Fruit fly (Drosophila melanogaster) whole organism, embryonic: ENCODE measurements around the gene mRpS10.

Experiments
- Atf6 ChIP-seq: fragments of 200-800 bp; sonication (Bioruptor generic); IDR thresholded peaks from 2 replicates; pipeline ENCODE4 v1.3.6; 2022; ENCODE audit warnings: missing biosample characterization, missing genetic modification characterization
- BtbVII ChIP-seq: fragments of 200-800 bp; sonication (Bioruptor generic); optimal IDR thresholded peaks from 3 replicates; lab custom pipeline; 2017; ENCODE audit warnings: missing biosample characterization, mild to moderate bottlenecking, missing genetic modification characterization
- CG10267 ChIP-seq: fragments of 200-800 bp; sonication (Bioruptor generic); optimal IDR thresholded peaks from 2 replicates; lab custom pipeline; 2018; ENCODE audit warnings: missing biosample characterization, mild to moderate bottlenecking, missing genetic modification characterization, moderate library complexity
- CG12155 ChIP-seq: fragments of 200-800 bp; sonication (Bioruptor generic); optimal IDR thresholded peaks from 3 replicates; lab custom pipeline; 2016; ENCODE audit warnings: missing biosample characterization, missing genetic modification characterization
- CG1233 ChIP-seq: fragments of 200-800 bp; sonication (Bioruptor generic); optimal IDR thresholded peaks from 4 replicates; lab custom pipeline; 2018; ENCODE audit warnings: missing biosample characterization, mild to moderate bottlenecking, missing genetic modification characterization
- CG15696 ChIP-seq: fragments of 200-800 bp; sonication (Bioruptor generic); optimal IDR thresholded peaks from 2 replicates; lab custom pipeline; 2019; ENCODE audit warnings: missing biosample characterization, mild to moderate bottlenecking, missing genetic modification characterization, moderate library complexity
- CG18599 ChIP-seq: fragments of 200-800 bp; sonication (Bioruptor generic); optimal IDR thresholded peaks from 3 replicates; lab custom pipeline; 2017; ENCODE audit warnings: missing biosample characterization, missing genetic modification characterization, mild to moderate bottlenecking, moderate library complexity, missing genetic modification reagents
- CG18764 ChIP-seq: fragments of 200-800 bp; sonication (Bioruptor generic); optimal IDR thresholded peaks from 3 replicates; lab custom pipeline; 2016; ENCODE audit warnings: missing biosample characterization, missing genetic modification characterization
- CG2875 ChIP-seq: fragments of 200-800 bp; sonication (Bioruptor generic); optimal IDR thresholded peaks from 2 replicates; lab custom pipeline; 2017; ENCODE audit warnings: missing biosample characterization, mild to moderate bottlenecking, missing genetic modification characterization, missing genetic modification reagents
- CG32772 ChIP-seq: fragments of 200-800 bp; sonication (Bioruptor generic); IDR thresholded peaks from 2 replicates; pipeline ENCODE4 v1.3.6; 2022; ENCODE audit warnings: missing biosample characterization, missing genetic modification characterization
- CG34376 ChIP-seq: fragments of 200-800 bp; sonication (Bioruptor generic); optimal IDR thresholded peaks from 2 replicates; lab custom pipeline; 2018; ENCODE audit warnings: missing biosample characterization, mild to moderate bottlenecking, missing genetic modification characterization
- CG4424 ChIP-seq: fragments of 200-800 bp; sonication (Bioruptor generic); optimal IDR thresholded peaks from 3 replicates; lab custom pipeline; 2016; ENCODE audit warnings: missing biosample characterization, missing genetic modification characterization
- CG6689 ChIP-seq: fragments of 200-800 bp; sonication (Bioruptor generic); IDR thresholded peaks from 2 replicates; pipeline ENCODE4 v1.3.6; 2022; ENCODE audit warnings: missing biosample characterization, missing genetic modification characterization
- CG6854 ChIP-seq: fragments of 200-800 bp; sonication (Bioruptor generic); optimal IDR thresholded peaks from 3 replicates; lab custom pipeline; 2017; ENCODE audit warnings: missing biosample characterization, mild to moderate bottlenecking, missing genetic modification characterization
- CG7928 ChIP-seq: fragments of 200-800 bp; sonication (Bioruptor generic); optimal IDR thresholded peaks from 2 replicates; lab custom pipeline; 2017; ENCODE audit warnings: missing biosample characterization, mild to moderate bottlenecking, missing genetic modification characterization
- CG9609 ChIP-seq: fragments of 200-800 bp; sonication (Bioruptor generic); optimal IDR thresholded peaks from 3 replicates; lab custom pipeline; 2016; ENCODE audit warnings: missing biosample characterization, missing genetic modification characterization
- CG9817 ChIP-seq: fragments of 200-800 bp; sonication (Bioruptor generic); optimal IDR thresholded peaks from 2 replicates; lab custom pipeline; 2018; ENCODE audit warnings: missing biosample characterization, mild to moderate bottlenecking, missing genetic modification characterization, moderate library complexity
- Chrac-16 ChIP-seq: fragments of 200-800 bp; sonication (Bioruptor generic); optimal IDR thresholded peaks from 3 replicates; lab custom pipeline; 2016; ENCODE audit warnings: missing biosample characterization, missing genetic modification characterization
- HLH3B ChIP-seq: fragments of 200-800 bp; sonication (Bioruptor generic); IDR thresholded peaks from 2 replicates; pipeline ENCODE4 v1.3.6; 2022; ENCODE audit warnings: missing biosample characterization, missing genetic modification characterization
- HmgD ChIP-seq: fragments of 200-800 bp; sonication (Bioruptor generic); optimal IDR thresholded peaks from 3 replicates; lab custom pipeline; 2016; ENCODE audit warnings: missing biosample characterization, missing genetic modification characterization
- Jarid2 ChIP-seq: fragments of 200-800 bp; sonication (Bioruptor generic); optimal IDR thresholded peaks from 3 replicates; lab custom pipeline; 2017; ENCODE audit warnings: mild to moderate bottlenecking, missing biosample characterization, missing genetic modification reagents, missing genetic modification characterization
- Lim3 ChIP-seq: fragments of 200-800 bp; sonication (Bioruptor generic); IDR thresholded peaks from 2 replicates; pipeline ENCODE4 v1.3.6; 2022; ENCODE audit warnings: missing biosample characterization, missing genetic modification characterization
- Lpt ChIP-seq: fragments of >200 bp; optimal IDR thresholded peaks from 2 replicates; lab custom pipeline; 2018; ENCODE audit warnings: missing biosample characterization, missing genetic modification characterization
- Nf-YC ChIP-seq: fragments of 200-800 bp; optimal IDR thresholded peaks from 3 replicates; lab custom pipeline; 2019; ENCODE audit warnings: missing biosample characterization, mild to moderate bottlenecking, missing genetic modification characterization, moderate library complexity
- Oli ChIP-seq: fragments of 200-800 bp; sonication (Bioruptor generic); optimal IDR thresholded peaks from 2 replicates; lab custom pipeline; 2018; ENCODE audit warnings: missing biosample characterization, mild to moderate bottlenecking, missing genetic modification characterization, moderate library complexity
- Sox102F ChIP-seq: fragments of 200-800 bp; sonication (Bioruptor generic); optimal IDR thresholded peaks from 2 replicates; lab custom pipeline; 2018; ENCODE audit warnings: missing biosample characterization, mild to moderate bottlenecking, missing genetic modification characterization, moderate library complexity
- YL-1 ChIP-seq: fragments of 200-800 bp; sonication (Bioruptor generic); optimal IDR thresholded peaks from 3 replicates; lab custom pipeline; 2017; ENCODE audit warnings: missing biosample characterization, mild to moderate bottlenecking, missing genetic modification characterization
- ase ChIP-seq: fragments of 200-800 bp; sonication (Bioruptor generic); IDR thresholded peaks from 3 replicates; pipeline ENCODE4 v1.3.6; 2022; ENCODE audit warnings: missing biosample characterization, missing genetic modification characterization
- cad ChIP-seq: fragments of >200 bp; optimal IDR thresholded peaks from 2 replicates; lab custom pipeline; 2017; ENCODE audit warnings: missing biosample characterization, missing genetic modification characterization
- cg ChIP-seq: fragments of 200-800 bp; sonication (Bioruptor generic); optimal IDR thresholded peaks from 3 replicates; lab custom pipeline; 2019; ENCODE audit warnings: missing biosample characterization, mild to moderate bottlenecking, missing genetic modification characterization, moderate library complexity
- chinmo ChIP-seq: fragments of 200-800 bp; sonication (Bioruptor generic); IDR thresholded peaks from 4 replicates; pipeline ENCODE4 v1.3.6; 2022; ENCODE audit warnings: missing biosample characterization, missing genetic modification characterization; ENCODE audit not compliant: partially characterized antibody
- disco-r ChIP-seq: fragments of 200-800 bp; sonication (Bioruptor generic); optimal IDR thresholded peaks from 2 replicates; lab custom pipeline; 2016; ENCODE audit warnings: missing biosample characterization, missing genetic modification characterization
- dysf ChIP-seq: fragments of 200-800 bp; sonication (Bioruptor generic); IDR thresholded peaks from 3 replicates; pipeline ENCODE4 v1.3.6; 2022; ENCODE audit warnings: missing biosample characterization, missing genetic modification characterization
- gce ChIP-seq: fragments of 200-800 bp; sonication (Bioruptor generic); IDR thresholded peaks from 3 replicates; pipeline ENCODE4 v1.3.6; 2022; ENCODE audit warnings: missing biosample characterization, missing genetic modification characterization
- hb ChIP-seq: fragments of 200-800 bp; sonication (Bioruptor generic); IDR thresholded peaks from 3 replicates; pipeline ENCODE4 v1.3.6; 2022; ENCODE audit warnings: missing biosample characterization, missing genetic modification characterization; ENCODE audit not compliant: partially characterized antibody
- hkb ChIP-seq, 2 experiments: fragments of 200-800 bp in 1 of 2; fragments of >200 bp in 1 of 2; sonication (Bioruptor generic) in 1 of 2; IDR thresholded peaks in 1 of 2; optimal IDR thresholded peaks in 1 of 2; 2 replicates each; pipeline versions ENCODE4 v1.3.6 to Lab custom; 2017 to 2022; ENCODE audit warnings: missing biosample characterization in 1 of 2, missing genetic modification characterization in 1 of 2
- jumu ChIP-seq: fragments of 200-800 bp; sonication (Bioruptor generic); optimal IDR thresholded peaks from 3 replicates; lab custom pipeline; 2016; ENCODE audit warnings: missing biosample characterization, missing genetic modification characterization
- kah ChIP-seq: fragments of 200-800 bp; sonication (Bioruptor generic); optimal IDR thresholded peaks from 2 replicates; lab custom pipeline; 2018; ENCODE audit warnings: missing biosample characterization, mild to moderate bottlenecking, missing genetic modification characterization
- nerfin-2 ChIP-seq: fragments of 200-800 bp; sonication (Bioruptor generic); IDR thresholded peaks from 2 replicates; pipeline ENCODE4 v1.3.6; 2022; ENCODE audit warnings: missing biosample characterization, missing genetic modification characterization; ENCODE audit not compliant: partially characterized antibody
- pb ChIP-seq: fragments of 200-800 bp; sonication (Bioruptor generic); optimal IDR thresholded peaks from 3 replicates; lab custom pipeline; 2016; ENCODE audit warnings: missing biosample characterization, missing genetic modification characterization
- sc ChIP-seq, 3 experiments: fragments of >200 bp in 2 of 3; fragments of 200-800 bp in 1 of 3; sonication (Bioruptor generic) in 1 of 3; optimal IDR thresholded peaks; 2 replicates in 2 of 3; 3 replicates in 1 of 3; lab custom pipeline; 2017; ENCODE audit warnings: mild to moderate bottlenecking in 1 of 3, missing biosample characterization in 1 of 3, missing genetic modification characterization in 1 of 3, missing genetic modification reagents in 1 of 3
- sob ChIP-seq: fragments of 200-800 bp; sonication (Bioruptor generic); IDR thresholded peaks from 2 replicates; pipeline ENCODE4 v1.3.6; 2022; ENCODE audit warnings: missing biosample characterization, missing genetic modification characterization
- tin ChIP-seq: fragments of 200-800 bp; sonication (Bioruptor generic); optimal IDR thresholded peaks from 3 replicates; lab custom pipeline; 2016; ENCODE audit warnings: missing biosample characterization, missing genetic modification characterization
- tup ChIP-seq: fragments of 200-800 bp; sonication (Bioruptor generic); optimal IDR thresholded peaks from 2 replicates; lab custom pipeline; 2016; ENCODE audit warnings: missing biosample characterization, mild to moderate bottlenecking, missing genetic modification characterization, moderate library complexity
- tx ChIP-seq: fragments of 200-800 bp; sonication (Bioruptor generic); optimal IDR thresholded peaks from 2 replicates; lab custom pipeline; 2016; ENCODE audit warnings: missing biosample characterization, missing genetic modification characterization
- unc-4 ChIP-seq: fragments of 200-800 bp; sonication (Bioruptor generic); IDR thresholded peaks from 2 replicates; pipeline ENCODE4 v1.3.6; 2022; ENCODE audit warnings: missing biosample characterization, missing genetic modification characterization; ENCODE audit not compliant: partially characterized antibody
- usp ChIP-seq: fragments of >200 bp; optimal IDR thresholded peaks from 2 replicates; lab custom pipeline; 2017; ENCODE audit warnings: missing biosample characterization, missing genetic modification characterization

Gene mRpS10

DNA sequence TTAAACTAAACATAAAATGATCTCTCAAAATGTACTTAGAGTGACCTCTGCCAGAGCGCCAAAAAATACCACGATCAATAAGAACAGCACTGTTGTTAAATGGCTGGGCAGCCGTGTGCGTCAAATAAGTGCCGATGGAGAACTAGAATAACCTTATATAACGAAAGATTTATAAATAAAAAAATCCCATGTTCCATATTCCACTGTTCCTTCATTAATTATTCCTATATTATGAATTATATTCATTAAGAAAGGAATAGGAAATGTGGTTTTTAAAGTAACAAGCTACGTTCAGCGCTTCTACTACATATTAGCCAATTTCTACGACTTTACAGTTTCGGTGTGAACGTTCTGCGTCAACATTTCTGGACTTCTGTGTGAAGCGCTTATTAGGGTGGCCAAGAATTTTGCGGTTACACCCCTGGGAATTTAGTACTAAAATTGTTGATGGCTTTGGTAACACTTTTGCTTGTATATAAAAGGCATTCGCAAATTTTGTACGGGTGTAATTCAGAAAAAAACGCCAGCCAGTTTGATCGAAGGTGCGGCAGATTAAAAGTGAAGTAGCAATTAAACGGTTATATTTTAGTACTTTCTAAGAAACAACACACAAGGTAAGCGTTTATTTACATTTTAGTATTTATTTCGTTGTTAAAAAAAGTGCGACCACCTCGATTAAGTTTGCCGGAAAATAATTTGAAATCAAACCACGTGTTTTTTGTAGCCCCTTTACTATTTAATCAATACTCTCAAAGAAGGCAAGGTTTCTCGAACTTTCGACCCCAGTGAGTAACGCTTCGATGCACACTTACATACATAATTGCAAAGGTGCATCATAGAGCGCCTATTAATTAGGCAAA, 13.0 kb downstream of the mRpS10 start, which contains the start of the genes tefu and Hsc70-4 (continued):
- TF ChIP-seq CG6689 (GFP tag; lab: Robert Waterston, UW) (peak; percentile 82), CG18599 (peak; percentile 41), Sox102F (GFP tag; lab: Kevin White, UChicago) (no peak), Lim3 (GFP tag; lab: Robert Waterston, UW) (no peak), CG12155 (GFP tag; lab: Kevin White, UChicago) (peak; percentile 72), HLH3B (GFP tag; lab: Robert Waterston, UW) (peak; percentile 65; the same call in 1 of the 2 replicates), cg (GFP tag; lab: Kevin White, UChicago) (no peak), Atf6 (GFP tag; lab: Robert Waterston, UW) (peak; percentile 73), hb (GFP tag; lab: Robert Waterston, UW) (no peak), chinmo (GFP tag; lab: Robert Waterston, UW) (peak; percentile 63; the same call in 1 of the 4 replicates), disco-r (GFP tag; lab: Kevin White, UChicago) (no peak), Jarid2 (GFP tag; lab: Kevin White, UChicago) (no peak), unc-4 (GFP tag; lab: Robert Waterston, UW) (peak; percentile 26; the same call in 1 of the 2 replicates), YL-1 (GFP tag; lab: Kevin White, UChicago) (peak; percentile 44), CG18764 (GFP tag; lab: Kevin White, UChicago) (peak; percentile 67), pb (GFP tag; lab: Kevin White, UChicago) (no peak), CG34376 (peak; percentile 5), Chrac-16 (peak; percentile 81), Lpt (GFP tag; lab: Kevin White, UChicago) (no peak), nerfin-2 (GFP tag; lab: Robert Waterston, UW) (no peak), sob (peak; percentile 77), HmgD (GFP tag; lab: Kevin White, UChicago) (peak; percentile 34), CG15696 (peak; percentile 76), hkb (optimal IDR thresholded peaks at IDR 0.05; lab: Kevin White, UChicago) (peak; percentile 91), hkb (GFP tag; IDR thresholded peaks at IDR 0.05; lab: Robert Waterston, UW) (peak; percentile 42), ase (GFP tag; lab: Robert Waterston, UW) (peak; percentile 79; the same call in 2 of the 3 replicates), CG10267 (tag; lab: Kevin White, UChicago) (peak; percentile 73), jumu (GFP tag; lab: Kevin White, UChicago) (peak; percentile 78), BtbVII (peak; percentile 11), cad (GFP tag; lab: Kevin White, UChicago) (no peak), CG2875 (GFP tag; lab: Kevin White, UChicago) (no peak), gce (peak; percentile 50; the same call in 1 of the 3 replicates), CG9609 (GFP tag; lab: Kevin White, UChicago) (peak; percentile 73), dysf (peak; percentile 85), CG6854 (GFP tag; lab: Kevin White, UChicago) (no peak), Nf-YC (tag; lab: Kevin White, UChicago) (peak; percentile 30), Oli (tag; lab: Kevin White, UChicago) (peak; percentile 69), sc (optimal IDR thresholded peaks at IDR 0.05; lab: Kevin White, UChicago) (no peak), sc (GFP tag; optimal IDR thresholded peaks at IDR 0.05; lab: Kevin White, UChicago) (peak; percentile 2), CG1233 (GFP tag; lab: Kevin White, UChicago) (peak; percentile 61), tup (peak; percentile 50), CG4424 (peak; percentile 82), kah (peak; percentile 45), CG9817 (tag; lab: Kevin White, UChicago) (peak; percentile 84), usp (no peak), tx (peak; percentile 60), tin (GFP tag; lab: Kevin White, UChicago) (peak; percentile 78), CG7928 (GFP tag; lab: Kevin White, UChicago) (peak; percentile 75), CG32772 (GFP tag; lab: Robert Waterston, UW) (peak; percentile 76)
